Fruit fly (Drosophila melanogaster) whole organism, larva: ENCODE measurements around the gene CG42588.

Experiments
- noc ChIP-seq: fragments of 200-800 bp; sonication (Bioruptor generic); optimal IDR thresholded peaks from 3 replicates; lab custom pipeline; 2019; ENCODE audit warnings: missing biosample characterization, mild to moderate bottlenecking, missing genetic modification characterization, moderate library complexity

The CG42588 gene

DNA sequence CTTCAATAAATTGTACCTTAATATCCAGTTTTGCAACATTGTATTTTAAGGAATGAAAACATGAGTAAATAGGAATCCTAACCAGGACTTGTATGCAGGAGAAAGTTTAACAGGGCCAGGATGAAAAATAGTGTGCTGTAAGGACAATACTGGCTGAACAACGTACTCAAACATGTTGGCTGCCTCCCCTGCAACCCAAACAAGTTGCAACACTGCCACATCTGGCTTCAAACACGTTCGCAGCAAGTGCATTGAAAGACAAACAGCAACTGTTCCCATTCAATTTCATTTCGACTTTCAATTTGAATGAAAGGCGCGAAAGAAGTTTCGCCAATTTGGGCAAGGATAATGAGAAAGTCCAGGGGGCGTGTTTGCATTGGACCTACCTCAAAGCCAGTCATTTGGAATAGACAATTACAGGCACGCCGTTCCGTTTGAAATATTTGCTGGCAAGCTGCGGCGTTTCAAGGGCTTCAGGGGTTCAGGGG is 53.9 kb downstream of the CG42588 start:
- TF ChIP-seq noc (tag; lab: Kevin White, UChicago): no peak

DNA sequence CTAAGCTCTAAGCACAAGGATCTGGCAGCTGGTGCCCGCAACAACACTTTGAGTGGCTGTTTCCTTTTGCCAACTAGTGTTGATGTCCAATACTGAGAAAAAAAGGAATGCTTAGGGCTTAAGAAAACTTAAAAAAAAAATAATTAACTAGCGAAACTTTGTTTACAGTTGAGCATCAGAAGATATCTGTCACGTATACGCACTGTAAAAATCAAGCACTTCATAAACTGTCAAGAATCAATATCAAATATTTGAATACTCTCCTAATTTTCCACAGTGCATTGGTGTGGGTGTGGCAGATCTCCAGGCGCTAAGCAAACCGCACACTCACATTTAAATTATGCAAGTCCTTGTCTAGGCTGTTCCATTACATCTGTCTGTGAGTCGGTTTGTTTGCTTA is 60.2 kb downstream of the CG42588 start:
- no peak for TF ChIP-seq noc (tag; lab: Kevin White, UChicago)
